Worm (Caenorhabditis elegans): ENCODE results near the gene glrx-22.

- TF ChIP-seq nhr-67 (tag; optimal IDR thresholded peaks at IDR 0.05) (no peak), nhr-28 (tag; optimal IDR thresholded peaks at IDR 0.05) (no peak), ztf-4 (tag; optimal IDR thresholded peaks at IDR 0.05) (no peak), nhr-11 (tag; optimal IDR thresholded peaks at IDR 0.05) (no peak), unc-39 (tag; optimal IDR thresholded peaks at IDR 0.05) (no peak), nhr-76 (tag; optimal IDR thresholded peaks at IDR 0.05) (no peak), pqm-1 (tag; optimal IDR thresholded peaks at IDR 0.05) (peak; percentile 18), aly-2 (tag; optimal IDR thresholded peaks at IDR 0.05) (no peak), nfya-1 (tag; optimal IDR thresholded peaks at IDR 0.05; ENCODE audit: insufficient read depth) (no peak), lsy-12 (tag; optimal IDR thresholded peaks at IDR 0.05) (no peak), nhr-12 (tag; optimal IDR thresholded peaks at IDR 0.05) (no peak), skn-1 (tag; optimal IDR thresholded peaks at IDR 0.05) (peak; percentile 27), ztf-11 (tag; optimal IDR thresholded peaks at IDR 0.05) (no peak), ama-1 (optimal IDR thresholded peaks at IDR 0.05) (no peak)
These were observed 1.2 kb downstream of the glrx-22 start for ce11 chrIV:8199824-8200223.
